Worm (Caenorhabditis elegans) whole organism, L4 larva: Measurements from ENCODE around the gene B0304.2.

Experiments
- F26F4.8 ChIP-seq: fragments of 200-800 bp; sonication (Bioruptor generic); conservative IDR thresholded peaks from 2 replicates; pipeline ENCODE4 v1.3.6; 2022; ENCODE audit warnings: missing genetic modification characterization, missing compliant biosample characterization
- F37D6.2 ChIP-seq: sonication (generic microtip); optimal IDR thresholded peaks from 2 replicates; lab custom pipeline; 2016; ENCODE audit warnings: mild to moderate bottlenecking, missing genetic modification characterization, missing compliant biosample characterization
- T20F7.1 ChIP-seq: fragments of 200-800 bp; sonication (Bioruptor generic); optimal IDR thresholded peaks from 2 replicates; lab custom pipeline; 2018; ENCODE audit warnings: mild to moderate bottlenecking, missing genetic modification characterization, missing compliant biosample characterization
- T26A8.4 ChIP-seq: fragments of 200-800 bp; sonication (Bioruptor generic); IDR thresholded peaks from 2 replicates; pipeline ENCODE4 v1.3.6; 2022; ENCODE audit warnings: missing genetic modification characterization, missing compliant biosample characterization
- Y5F2A.4 ChIP-seq: fragments of 200-800 bp; sonication (Bioruptor generic); optimal IDR thresholded peaks from 2 replicates; lab custom pipeline; 2018; ENCODE audit warnings: mild to moderate bottlenecking, missing genetic modification characterization, missing compliant biosample characterization
- ZK546.5 ChIP-seq, 2 experiments: sonication (generic microtip); optimal IDR thresholded peaks; 2 replicates each; lab custom pipeline; 2017; ENCODE audit warnings: missing biosample characterization in 2 of 2, missing genetic modification characterization in 2 of 2
- aly-2 ChIP-seq: sonication (generic microtip); optimal IDR thresholded peaks from 2 replicates; lab custom pipeline; 2018; ENCODE audit warnings: missing biosample characterization, missing genetic modification characterization
- ceh-82 ChIP-seq: sonication (generic microtip); optimal IDR thresholded peaks from 2 replicates; lab custom pipeline; 2017; ENCODE audit warnings: missing biosample characterization, missing genetic modification characterization
- daf-16 ChIP-seq, 3 experiments: sonication (generic microtip); optimal IDR thresholded peaks; 2 replicates each; lab custom pipeline; 2016 to 2017; ENCODE audit warnings: missing genetic modification characterization in 3 of 3, missing genetic modification reagents in 3 of 3, mild to moderate bottlenecking in 2 of 3, missing compliant biosample characterization in 2 of 3, missing biosample characterization in 1 of 3, moderate library complexity in 1 of 3
- daf-19 ChIP-seq: fragments of 200-800 bp; sonication (Bioruptor generic); conservative IDR thresholded peaks from 2 replicates; pipeline ENCODE4 v1.3.6; 2022; ENCODE audit warnings: missing genetic modification characterization, missing compliant biosample characterization
- daf-8 ChIP-seq: fragments of 200-800 bp; sonication (Bioruptor generic); IDR thresholded peaks from 2 replicates; pipeline ENCODE4 v1.3.6; 2022; ENCODE audit warnings: missing genetic modification characterization, missing compliant biosample characterization
- dmd-6 ChIP-seq: fragments of 200-800 bp; sonication (Bioruptor generic); IDR thresholded peaks from 2 replicates; pipeline ENCODE4 v1.3.6; 2022; ENCODE audit warnings: missing genetic modification reagents, missing genetic modification characterization, missing compliant biosample characterization
- dmd-8 ChIP-seq: fragments of 200-800 bp; sonication (Bioruptor generic); IDR thresholded peaks from 2 replicates; pipeline ENCODE4 v1.3.6; 2022; ENCODE audit warnings: missing genetic modification characterization, missing compliant biosample characterization
- dpl-1 ChIP-seq: fragments of 150-350 bp; optimal IDR thresholded peaks from 2 replicates; lab custom pipeline; 2014; ENCODE audit warnings: missing biosample characterization, missing genetic modification reagents, missing genetic modification characterization
- duxl-1 ChIP-seq: sonication (generic microtip); optimal IDR thresholded peaks from 2 replicates; lab custom pipeline; 2016; ENCODE audit warnings: mild to moderate bottlenecking, missing genetic modification characterization, moderate library complexity, missing compliant biosample characterization; ENCODE audit not compliant: poor library complexity
- dve-1 ChIP-seq: sonication (generic microtip); optimal IDR thresholded peaks from 2 replicates; lab custom pipeline; 2017; ENCODE audit warnings: antibody characterized with exemption, mild to moderate bottlenecking, missing genetic modification characterization, missing compliant biosample characterization; ENCODE audit not compliant: insufficient read depth
- fos-1 ChIP-seq: fragments of 150-350 bp; optimal IDR thresholded peaks from 2 replicates; lab custom pipeline; 2014; ENCODE audit warnings: missing biosample characterization, missing genetic modification characterization
- hif-1 ChIP-seq, 2 experiments: sonication (generic microtip); optimal IDR thresholded peaks; 2 replicates each; lab custom pipeline; 2016 to 2017; ENCODE audit warnings: missing compliant biosample characterization in 2 of 2, missing genetic modification characterization in 2 of 2, missing genetic modification reagents in 2 of 2, missing genotype in 2 of 2, mild to moderate bottlenecking in 1 of 2
- hlh-11 ChIP-seq: fragments of 200-800 bp; sonication (Bioruptor generic); optimal IDR thresholded peaks from 2 replicates; lab custom pipeline; 2018; ENCODE audit warnings: mild to moderate bottlenecking, missing genetic modification characterization, missing compliant biosample characterization
- hlh-30 ChIP-seq: sonication (generic microtip); optimal IDR thresholded peaks from 2 replicates; lab custom pipeline; 2017; ENCODE audit warnings: antibody characterized with exemption, mild to moderate bottlenecking, missing genetic modification characterization, missing compliant biosample characterization; ENCODE audit not compliant: insufficient read depth
- lin-29 ChIP-seq: fragments of 200-800 bp; sonication (Bioruptor generic); IDR thresholded peaks from 2 replicates; pipeline ENCODE4 v1.3.6; 2022; ENCODE audit warnings: missing genetic modification reagents, missing genetic modification characterization, missing compliant biosample characterization
- lsy-2 ChIP-seq, 2 experiments: fragments of 150-350 bp in 1 of 2; sonication (generic microtip) in 1 of 2; optimal IDR thresholded peaks; 2 replicates each; lab custom pipeline; 2014 to 2017; ENCODE audit warnings: missing biosample characterization in 2 of 2, missing genetic modification characterization in 2 of 2
- mdt-29 ChIP-seq: fragments of 200-800 bp; sonication (Bioruptor generic); IDR thresholded peaks from 2 replicates; pipeline ENCODE4 v1.3.6; 2022; ENCODE audit warnings: missing genetic modification reagents, missing genetic modification characterization, missing compliant biosample characterization
- mep-1 ChIP-seq: fragments of 150-350 bp; sonication (generic microtip); optimal IDR thresholded peaks from 3 replicates; lab custom pipeline; 2014; ENCODE audit warnings: missing biosample characterization, missing genetic modification characterization
- mes-2 ChIP-seq: sonication (generic microtip); optimal IDR thresholded peaks from 2 replicates; lab custom pipeline; 2016; ENCODE audit warnings: missing genotype, mild to moderate bottlenecking, missing genetic modification characterization, missing compliant biosample characterization; ENCODE audit not compliant: poor library complexity, severe bottlenecking
- mxl-3 ChIP-seq: fragments of 200-800 bp; sonication (Bioruptor generic); optimal IDR thresholded peaks from 2 replicates; lab custom pipeline; 2018; ENCODE audit warnings: mild to moderate bottlenecking, missing genetic modification characterization, missing compliant biosample characterization
- nhr-10 ChIP-seq: fragments of 150-350 bp; optimal IDR thresholded peaks from 2 replicates; lab custom pipeline; 2014; ENCODE audit warnings: missing biosample characterization, missing genetic modification characterization
- nhr-111 ChIP-seq: fragments of 200-800 bp; sonication (Bioruptor generic); optimal IDR thresholded peaks from 2 replicates; lab custom pipeline; 2018; ENCODE audit warnings: mild to moderate bottlenecking, missing genetic modification characterization, missing compliant biosample characterization
- nhr-25 ChIP-seq: sonication (generic microtip); optimal IDR thresholded peaks from 2 replicates; lab custom pipeline; 2017; ENCODE audit warnings: missing genetic modification characterization, mild to moderate bottlenecking, missing compliant biosample characterization, antibody characterized with exemption, moderate library complexity, borderline replicate concordance; ENCODE audit not compliant: insufficient read depth
- nhr-28 ChIP-seq: fragments of 150-350 bp; optimal IDR thresholded peaks from 2 replicates; lab custom pipeline; 2014; ENCODE audit warnings: missing biosample characterization, missing genetic modification characterization
- nhr-6 ChIP-seq: fragments of 150-350 bp; optimal IDR thresholded peaks from 2 replicates; lab custom pipeline; 2014; ENCODE audit warnings: missing biosample characterization, missing genetic modification characterization
- nhr-77 ChIP-seq: fragments of 150-350 bp; optimal IDR thresholded peaks from 2 replicates; lab custom pipeline; 2014; ENCODE audit warnings: missing biosample characterization, missing genetic modification characterization
- pha-4 ChIP-seq, 2 experiments: fragments of 150-350 bp in 1 of 2; fragments of 200-800 bp in 1 of 2; sonication (Bioruptor generic) in 1 of 2; IDR thresholded peaks in 1 of 2; optimal IDR thresholded peaks in 1 of 2; 2 replicates each; pipeline versions ENCODE4 v1.3.6 to Lab custom; 2014 to 2022; ENCODE audit warnings: missing genetic modification characterization in 2 of 2, missing genetic modification reagents in 2 of 2, missing biosample characterization in 1 of 2, missing compliant biosample characterization in 1 of 2
- pqm-1 ChIP-seq: sonication (generic microtip); optimal IDR thresholded peaks from 2 replicates; lab custom pipeline; 2017; ENCODE audit warnings: missing biosample characterization, missing genetic modification characterization
- saeg-2 ChIP-seq: fragments of 200-800 bp; sonication (Bioruptor generic); IDR thresholded peaks from 2 replicates; pipeline ENCODE4 v1.3.6; 2022; ENCODE audit warnings: missing genetic modification reagents, missing genetic modification characterization, missing compliant biosample characterization
- snpc-4 ChIP-seq: fragments of 150-350 bp; optimal IDR thresholded peaks from 2 replicates; lab custom pipeline; 2014; ENCODE audit warnings: missing biosample characterization, missing genetic modification characterization
- spr-1 ChIP-seq: sonication (generic microtip); optimal IDR thresholded peaks from 2 replicates; lab custom pipeline; 2016; ENCODE audit warnings: mild to moderate bottlenecking, missing genetic modification characterization, missing compliant biosample characterization
- tra-1 ChIP-seq: fragments of 200-800 bp; sonication (Bioruptor generic); IDR thresholded peaks from 2 replicates; pipeline ENCODE4 v1.3.6; 2022; ENCODE audit warnings: missing genetic modification reagents, missing genetic modification characterization, missing compliant biosample characterization
- unc-39 ChIP-seq: sonication (generic microtip); optimal IDR thresholded peaks from 2 replicates; lab custom pipeline; 2017; ENCODE audit warnings: missing biosample characterization, missing genetic modification characterization
- unc-62 ChIP-seq, 3 experiments: fragments of 150-350 bp in 1 of 3; sonication (generic microtip); optimal IDR thresholded peaks in 2 of 3; peaks in 1 of 3; 1 replicate in 1 of 3; 2 replicates in 2 of 3; lab custom pipeline; 2014 to 2017; ENCODE audit warnings: missing biosample characterization in 3 of 3, missing genetic modification characterization in 3 of 3, missing genetic modification reagents in 3 of 3, missing genotype in 1 of 3
- zag-1 ChIP-seq: fragments of 150-350 bp; optimal IDR thresholded peaks from 2 replicates; lab custom pipeline; 2014; ENCODE audit warnings: missing biosample characterization, missing genetic modification characterization
- zip-11 ChIP-seq: fragments of 200-800 bp; sonication (Bioruptor generic); IDR thresholded peaks from 2 replicates; pipeline ENCODE4 v1.3.6; 2022; ENCODE audit warnings: missing genetic modification characterization, missing compliant biosample characterization
- ztf-7 ChIP-seq: fragments of 150-350 bp; optimal IDR thresholded peaks from 2 replicates; lab custom pipeline; 2014; ENCODE audit warnings: missing biosample characterization, missing genetic modification characterization

B0304.2 gene

DNA sequence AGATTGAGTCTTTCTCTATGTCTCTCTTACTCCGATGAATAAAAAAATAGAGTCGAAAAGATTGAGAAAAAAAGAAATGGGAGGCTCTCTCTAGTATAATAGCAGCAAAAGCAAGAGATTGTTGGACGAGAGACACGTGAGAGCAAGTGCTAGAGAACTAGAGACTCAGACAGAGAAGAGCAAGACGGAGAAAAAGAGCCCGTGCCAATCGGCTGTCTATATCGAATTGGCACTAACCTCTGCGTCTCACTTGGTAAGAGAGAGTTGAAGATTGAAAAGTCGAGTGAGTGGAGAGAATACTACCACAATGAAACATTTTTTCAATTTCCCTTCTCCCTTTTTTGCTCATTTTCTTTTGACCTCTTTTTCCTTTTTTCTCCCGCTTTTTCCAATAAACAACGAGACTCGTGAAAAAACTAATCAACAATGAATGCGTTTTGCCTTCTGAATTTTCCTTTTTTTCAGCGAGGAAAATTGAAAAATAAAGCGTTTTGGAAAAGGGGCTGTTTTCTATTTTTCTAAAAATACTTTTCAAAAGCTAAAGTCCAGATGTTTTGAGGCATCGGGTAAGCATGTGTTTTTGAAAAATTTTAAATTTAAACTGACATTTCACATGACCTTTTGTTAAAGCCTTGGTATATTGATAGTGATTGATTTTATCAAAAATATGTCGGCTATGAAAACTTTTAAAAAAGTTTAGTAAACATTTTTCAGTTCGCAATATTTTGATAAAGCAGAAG is 16.7 kb upstream of the B0304.2 start (continued):
- TF ChIP-seq tra-1 (GFP tag; lab: Robert Waterston, UW) = no peak
- peak in 1 of 2 experiments; percentile 49 for TF ChIP-seq hif-1 (tag; optimal IDR thresholded peaks at IDR 0.05; lab: Kevin White, UChicago)
- TF ChIP-seq mep-1 (tag; lab: Kevin White, UChicago) = peak; percentile 63
- no peak for TF ChIP-seq ceh-82 (tag; lab: Kevin White, UChicago)
- TF ChIP-seq unc-62 (GFP tag; optimal IDR thresholded peaks at IDR 0.05 in 1 of 2; lab: Kevin White, UChicago) = peak in 1 of 2 experiments; percentile 93
- TF ChIP-seq unc-62 (tag; optimal IDR thresholded peaks at IDR 0.05; lab: Kevin White, UChicago) = no peak

ce11 chrII:4507669-4508068 is 15.8 kb upstream of the B0304.2 start:
- TF ChIP-seq daf-16 (GFP tag; optimal IDR thresholded peaks at IDR 0.05; lab: Kevin White, UChicago) = no peak
- TF ChIP-seq daf-16 (tag; optimal IDR thresholded peaks at IDR 0.05; lab: Kevin White, UChicago) = peak; percentile 98
- TF ChIP-seq mxl-3 (GFP tag; lab: Kevin White, UChicago) = no peak
- TF ChIP-seq snpc-4 = no peak
- peak; percentile 21 for TF ChIP-seq hlh-30 (tag; lab: Kevin White, UChicago)
- no peak for TF ChIP-seq zag-1 (tag; lab: Kevin White, UChicago)
- no peak for TF ChIP-seq spr-1 (tag; lab: Kevin White, UChicago)
- peak; percentile 57 for TF ChIP-seq hlh-11 (tag; lab: Kevin White, UChicago)
- TF ChIP-seq fos-1 = no peak
- peak; percentile 15 for TF ChIP-seq ztf-7 (tag; lab: Kevin White, UChicago)
- peak; percentile 48 for TF ChIP-seq mes-2 (tag; lab: Kevin White, UChicago)
- peak; percentile 84 for TF ChIP-seq nhr-28 (tag; lab: Kevin White, UChicago)
- TF ChIP-seq pqm-1 = peak; percentile 44
- no peak for TF ChIP-seq pha-4 (GFP tag; IDR thresholded peaks at IDR 0.05; lab: Robert Waterston, UW)
- peak; percentile 70 for TF ChIP-seq pha-4 (tag; optimal IDR thresholded peaks at IDR 0.05; lab: Kevin White, UChicago)
- TF ChIP-seq dmd-6 (GFP tag; lab: Robert Waterston, UW) = 0 out of 2 replicates have a peak, but pooled peaks have one; percentile 29
- peak; percentile 21 for TF ChIP-seq dpl-1 (GFP tag; lab: Kevin White, UChicago)
- TF ChIP-seq dmd-8 (GFP tag; lab: Robert Waterston, UW) = no peak
- peak; percentile 26 for TF ChIP-seq mep-1 (tag; lab: Kevin White, UChicago)
- TF ChIP-seq nhr-77 (tag; lab: Kevin White, UChicago) = peak; percentile 53
- TF ChIP-seq daf-19 = no peak
- no peak for TF ChIP-seq Y5F2A.4 (GFP tag; lab: Kevin White, UChicago)
- peak; percentile 68 for TF ChIP-seq dve-1 (tag; lab: Kevin White, UChicago)
- TF ChIP-seq lsy-2 (tag; optimal IDR thresholded peaks at IDR 0.05; lab: Kevin White, UChicago) = peak in 1 of 2 experiments; percentile 43
- no peak for TF ChIP-seq nhr-6 (tag; lab: Kevin White, UChicago)
- TF ChIP-seq nhr-10 (tag; lab: Kevin White, UChicago) = no peak

- TF ChIP-seq nhr-77 (tag; lab: Kevin White, UChicago) (no peak), F37D6.2 (no peak), unc-62 (GFP tag; optimal IDR thresholded peaks at IDR 0.05 in 1 of 2; lab: Kevin White, UChicago) (peak in 1 of 2 experiments; percentile 63), unc-62 (tag; optimal IDR thresholded peaks at IDR 0.05; lab: Kevin White, UChicago) (no peak), saeg-2 (GFP tag; lab: Robert Waterston, UW) (no peak)
- TF ChIP-seq, all 104 proteins: peak for 1
Observed at ce11 chrII:4510684-4511083, 12.7 kb upstream of the B0304.2 start.

DNA sequence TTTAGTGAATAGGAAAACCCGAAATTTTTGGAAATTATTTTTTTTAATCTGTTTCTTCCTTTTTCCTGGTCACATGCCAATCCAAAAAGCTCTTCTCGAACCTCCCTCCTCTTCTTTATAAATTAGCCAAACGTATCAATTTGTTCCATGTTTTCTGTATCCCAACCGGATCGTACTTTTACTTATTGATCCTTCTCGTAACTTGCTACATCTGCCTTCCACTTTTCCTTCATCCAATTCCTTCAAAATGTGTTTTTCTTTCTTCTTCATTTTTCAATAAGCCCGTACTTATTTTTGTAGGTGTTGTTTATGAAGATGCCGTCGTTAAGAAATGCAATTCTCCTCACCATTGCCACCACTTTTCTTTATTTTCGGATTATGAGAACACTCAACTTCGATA is 11.5 kb upstream of the B0304.2 start, which contains the start of gene cyp-23A1:
Gene cyp-23A1, plus strand, starts transcription at position 301 of the 400 bp plus-strand sequence.
- TF ChIP-seq unc-39 (tag; lab: Kevin White, UChicago) (no peak), lin-29 (GFP tag; lab: Robert Waterston, UW) (no peak), F26F4.8 (GFP tag; lab: Robert Waterston, UW) (no peak), daf-8 (GFP tag; lab: Robert Waterston, UW) (no peak), aly-2 (tag; lab: Kevin White, UChicago) (no peak), ZK546.5 (tag; optimal IDR thresholded peaks at IDR 0.05; lab: Kevin White, UChicago) (no peak), nhr-25 (no peak), duxl-1 (tag; lab: Kevin White, UChicago) (no peak), zip-11 (GFP tag; lab: Robert Waterston, UW) (no peak), T26A8.4 (GFP tag; lab: Robert Waterston, UW) (no peak), nhr-111 (GFP tag; lab: Kevin White, UChicago) (no peak), mdt-29 (no peak), saeg-2 (GFP tag; lab: Robert Waterston, UW) (no peak), T20F7.1 (GFP tag; lab: Kevin White, UChicago) (no peak)
